Worm (Caenorhabditis elegans) whole organism, L4/young adult: ENCODE results near the gene pes-4.

Experiments
- W03F9.2 ChIP-seq: fragments of 150-350 bp; optimal IDR thresholded peaks from 2 replicates; lab custom pipeline; 2014; ENCODE audit warnings: missing biosample characterization, missing genetic modification characterization
- dao-5 ChIP-seq: sonication (generic microtip); optimal IDR thresholded peaks from 2 replicates; lab custom pipeline; 2016; ENCODE audit warnings: missing genotype, missing genetic modification characterization, moderate library complexity, missing compliant biosample characterization
- him-1 ChIP-seq: sonication (generic microtip); optimal IDR thresholded peaks from 2 replicates; lab custom pipeline; 2016; ENCODE audit warnings: missing genotype, missing genetic modification reagents, missing genetic modification characterization, missing compliant biosample characterization

DNA sequence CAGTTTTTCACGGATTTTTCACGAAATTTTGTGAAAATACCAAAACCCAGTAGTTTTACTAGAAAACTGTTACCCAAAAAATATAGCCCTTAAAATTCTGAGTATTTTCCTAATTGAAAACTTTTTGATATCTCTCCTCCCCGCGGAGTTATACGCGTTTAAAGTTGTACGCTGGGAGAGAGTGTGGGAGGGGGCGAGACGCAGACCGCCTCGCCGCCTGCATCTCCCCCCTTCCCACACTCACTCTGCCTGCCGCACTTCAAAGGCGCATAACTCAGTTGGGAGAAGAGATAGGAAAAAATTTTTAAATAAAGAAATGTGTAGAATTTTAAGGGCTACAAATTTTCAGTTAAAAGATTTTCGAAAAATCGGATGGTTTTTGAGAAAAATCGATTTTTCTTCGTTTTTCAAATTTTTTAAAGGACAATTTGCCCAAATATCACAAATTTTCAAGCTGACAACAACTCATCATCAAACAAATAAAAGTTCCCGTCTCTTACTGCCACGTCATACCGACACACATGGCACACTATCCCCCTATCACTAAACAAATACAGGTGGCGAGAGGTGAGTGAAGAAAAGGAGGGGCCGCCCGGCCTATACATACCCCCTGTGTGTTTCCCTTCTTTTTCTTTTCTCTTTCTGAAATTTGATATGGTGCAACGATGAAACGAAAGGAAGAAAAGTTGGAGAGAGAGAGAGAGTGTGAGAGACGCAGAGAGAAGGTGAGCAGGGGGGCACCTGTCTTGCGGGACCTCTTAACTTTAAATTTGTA is 6.6 kb downstream of the pes-4 start:
- no peak for TF ChIP-seq W03F9.2
- no peak for TF ChIP-seq dao-5 (tag; lab: Kevin White, UChicago)
- TF ChIP-seq him-1: no peak
